Worm (Caenorhabditis elegans): Measurements from ENCODE around the gene dpy-1.

ce11 chrIII:2054084-2054483, 6.3 kb upstream of the dpy-1 start, which contains the start of gene M01E10.3:
- TF ChIP-seq unc-62 (GFP tag; optimal IDR thresholded peaks at IDR 0.05) = no peak
- TF ChIP-seq ama-1 (optimal IDR thresholded peaks at IDR 0.05) = no peak
- TF ChIP-seq ama-1 (GFP tag; optimal IDR thresholded peaks at IDR 0.05) = no peak
